Fruit fly (Drosophila melanogaster): Measurements from ENCODE around the gene Got2.

The Got2 gene

dm6 chr2L:1986343-1987280, 946 bp downstream of the Got2 start (continued):
- TF ChIP-seq disco-r (GFP tag; optimal IDR thresholded peaks at IDR 0.05) (no peak), CG15601 (tag; optimal IDR thresholded peaks at IDR 0.05) (no peak), CG2889 (GFP tag; IDR thresholded peaks at IDR 0.05) (no peak), slou (GFP tag; optimal IDR thresholded peaks at IDR 0.05) (no peak), amos (GFP tag; IDR thresholded peaks at IDR 0.05; ENCODE audit: partially characterized antibody) (no peak), CG11504 (tag; optimal IDR thresholded peaks at IDR 0.05) (peak; percentile 72), Lhr (GFP tag; optimal IDR thresholded peaks at IDR 0.05) (no peak), gce (GFP tag; IDR thresholded peaks at IDR 0.05) (no peak; the same call in 2 of the 3 replicates), CG11723 (GFP tag; optimal IDR thresholded peaks at IDR 0.05) (no peak), peb (GFP tag; IDR thresholded peaks at IDR 0.05) (no peak; the same call in 1 of the 2 replicates), lov (optimal IDR thresholded peaks at IDR 0.05) (no peak), lov (GFP tag; IDR thresholded peaks at IDR 0.05) (no peak), ems (GFP tag; optimal IDR thresholded peaks at IDR 0.05) (peak; percentile 41), CG7786 (GFP tag; optimal IDR thresholded peaks at IDR 0.05) (peak; percentile 28), bigmax (GFP tag; optimal IDR thresholded peaks at IDR 0.05) (no peak), CG12659 (GFP tag; optimal IDR thresholded peaks at IDR 0.05) (peak; percentile 49), CG13287 (GFP tag; IDR thresholded peaks at IDR 0.05; ENCODE audit: partially characterized antibody) (no peak), kah (GFP tag; optimal IDR thresholded peaks at IDR 0.05) (no peak), caup (GFP tag; optimal IDR thresholded peaks at IDR 0.05; ENCODE audit: severe bottlenecking) (peak; percentile 67), fd96Cb (tag; optimal IDR thresholded peaks at IDR 0.05) (peak; percentile 13), grn (GFP tag; optimal IDR thresholded peaks at IDR 0.05) (peak; percentile 89), HLHmδ (GFP tag; optimal IDR thresholded peaks at IDR 0.05) (no peak), pan (optimal IDR thresholded peaks at IDR 0.05) (no peak), pan (GFP tag; optimal IDR thresholded peaks at IDR 0.05 in 1 of 2, IDR thresholded peaks at IDR 0.05 in 1 of 2) (peak in 1 of 2 experiments; percentile 65), chn (GFP tag; optimal IDR thresholded peaks at IDR 0.05) (no peak), gcm (GFP tag; optimal IDR thresholded peaks at IDR 0.05) (no peak), sc (optimal IDR thresholded peaks at IDR 0.05) (no peak), sc (GFP tag; optimal IDR thresholded peaks at IDR 0.05) (no peak), CG7357 (GFP tag; IDR thresholded peaks at IDR 0.05) (no peak), CG7372 (GFP tag; IDR thresholded peaks at IDR 0.05) (no peak), CG8478 (optimal IDR thresholded peaks at IDR 0.05) (no peak), CG4617 (GFP tag; optimal IDR thresholded peaks at IDR 0.05; ENCODE audit: borderline replicate concordance) (no peak), CG17361 (GFP tag; IDR thresholded peaks at IDR 0.05) (peak; percentile 41; the same call in 1 of the 3 replicates), CG30403 (GFP tag; optimal IDR thresholded peaks at IDR 0.05) (peak; percentile 65), run (tag; optimal IDR thresholded peaks at IDR 0.05) (no peak), HLH54F (GFP tag; optimal IDR thresholded peaks at IDR 0.05) (peak; percentile 37), CG9727 (GFP tag; optimal IDR thresholded peaks at IDR 0.05) (peak; percentile 47), CG13424 (tag; optimal IDR thresholded peaks at IDR 0.05) (peak; percentile 55), NFAT (GFP tag; IDR thresholded peaks at IDR 0.05) (peak; percentile 55; the same call in 1 of the 2 replicates), Optix (GFP tag; IDR thresholded peaks at IDR 0.05) (no peak), Atf-2 (GFP tag; optimal IDR thresholded peaks at IDR 0.05) (peak; percentile 15), unpg (GFP tag; optimal IDR thresholded peaks at IDR 0.05) (peak; percentile 48), CG10267 (tag; optimal IDR thresholded peaks at IDR 0.05) (peak; percentile 4), ewg (GFP tag; optimal IDR thresholded peaks at IDR 0.05) (no peak), Fer2 (tag; optimal IDR thresholded peaks at IDR 0.05) (peak; percentile 25), ATbp (GFP tag; optimal IDR thresholded peaks at IDR 0.05) (peak; percentile 2), Hmx (GFP tag; optimal IDR thresholded peaks at IDR 0.05) (peak; percentile 47), sens-2 (GFP tag; IDR thresholded peaks at IDR 0.05) (no peak; the same call in 1 of the 2 replicates), zf30C (GFP tag; optimal IDR thresholded peaks at IDR 0.05) (no peak)

Measured in whole organism, embryonic.